Worm (Caenorhabditis elegans) whole organism, L1 larva: Measurements from ENCODE around the gene clec-173.
A peak's percentile ranks its signal among the peaks of the same experiment; 100 is the strongest.

ENCODE experiments used
- C04F5.9 ChIP-seq: sonication (generic microtip); optimal IDR thresholded peaks from 2 replicates; lab custom pipeline; 2016; ENCODE audit warnings: missing genetic modification characterization, missing compliant biosample characterization
- C16A3.4 ChIP-seq: fragments of 150-350 bp; optimal IDR thresholded peaks from 2 replicates; lab custom pipeline; 2014; ENCODE audit warnings: missing biosample characterization, missing genetic modification characterization
- C34B4.2 ChIP-seq: sonication (generic microtip); optimal IDR thresholded peaks from 2 replicates; lab custom pipeline; 2017; ENCODE audit warnings: mild to moderate bottlenecking, missing genetic modification characterization, missing compliant biosample characterization
- aha-1 ChIP-seq: fragments of 150-350 bp; optimal IDR thresholded peaks from 2 replicates; lab custom pipeline; 2014; ENCODE audit warnings: missing biosample characterization, missing genetic modification characterization
- alr-1 ChIP-seq: fragments of 200-800 bp; sonication (Bioruptor generic); optimal IDR thresholded peaks from 2 replicates; lab custom pipeline; 2018; ENCODE audit warnings: borderline replicate concordance, mild to moderate bottlenecking, missing genetic modification characterization, missing compliant biosample characterization
- ama-1 ChIP-seq: fragments of 150-350 bp; optimal IDR thresholded peaks from 2 replicates; lab custom pipeline; 2014
- blmp-1 ChIP-seq: fragments of 150-350 bp; optimal IDR thresholded peaks from 2 replicates; lab custom pipeline; 2014; ENCODE audit warnings: missing biosample characterization, missing genetic modification characterization
- ceh-82 ChIP-seq, 3 experiments: fragments of 150-350 bp in 1 of 3; sonication (generic microtip) in 2 of 3; optimal IDR thresholded peaks; 2 replicates each; lab custom pipeline; 2014 to 2017; ENCODE audit warnings: missing biosample characterization in 3 of 3, missing genetic modification characterization in 3 of 3
- dpl-1 ChIP-seq, 3 experiments: fragments of 150-350 bp in 2 of 3; sonication (generic microtip) in 1 of 3; optimal IDR thresholded peaks; 2 replicates each; lab custom pipeline; 2014 to 2017; ENCODE audit warnings: missing biosample characterization in 3 of 3, missing genetic modification characterization in 3 of 3, missing genetic modification reagents in 3 of 3
- dsc-1 ChIP-seq: sonication (generic microtip); optimal IDR thresholded peaks from 2 replicates; lab custom pipeline; 2016; ENCODE audit warnings: mild to moderate bottlenecking, missing genetic modification characterization, missing compliant biosample characterization
- efl-1 ChIP-seq, 4 experiments: fragments of 150-350 bp; optimal IDR thresholded peaks in 3 of 4; peaks in 1 of 4; 1 replicate in 1 of 4; 2 replicates in 3 of 4; lab custom pipeline; 2014; ENCODE audit warnings: missing biosample characterization in 2 of 4, missing genetic modification characterization in 2 of 4, missing genetic modification reagents in 2 of 4
- efl-3 ChIP-seq: fragments of 200-800 bp; sonication (Bioruptor generic); optimal IDR thresholded peaks from 2 replicates; lab custom pipeline; 2018; ENCODE audit warnings: mild to moderate bottlenecking, missing genetic modification characterization, missing compliant biosample characterization
- egl-27 ChIP-seq, 2 experiments: fragments of 150-350 bp in 1 of 2; sonication (generic microtip); optimal IDR thresholded peaks; 3 replicates each; lab custom pipeline; 2017 to 2018; ENCODE audit warnings: missing biosample characterization in 2 of 2, missing genetic modification characterization in 2 of 2, missing genetic modification reagents in 2 of 2
- fkh-4 ChIP-seq: sonication (generic microtip); optimal IDR thresholded peaks from 2 replicates; lab custom pipeline; 2016; ENCODE audit warnings: missing compliant biosample characterization, missing genetic modification characterization, borderline replicate concordance
- fkh-8 ChIP-seq: sonication (generic microtip); optimal IDR thresholded peaks from 2 replicates; lab custom pipeline; 2016; ENCODE audit warnings: mild to moderate bottlenecking, missing genetic modification characterization, missing compliant biosample characterization
- hlh-17 ChIP-seq: fragments of 200-800 bp; sonication (Bioruptor generic); optimal IDR thresholded peaks from 2 replicates; lab custom pipeline; 2018; ENCODE audit warnings: missing genetic modification characterization, mild to moderate bottlenecking, missing compliant biosample characterization, moderate library complexity, borderline replicate concordance
- hlh-4 ChIP-seq: sonication (generic microtip); optimal IDR thresholded peaks from 2 replicates; lab custom pipeline; 2016; ENCODE audit warnings: mild to moderate bottlenecking, missing genetic modification characterization, missing compliant biosample characterization
- hpl-2 ChIP-seq: fragments of 150-350 bp; optimal IDR thresholded peaks from 2 replicates; lab custom pipeline; 2014; ENCODE audit warnings: missing biosample characterization, missing genetic modification reagents, missing genetic modification characterization
- irx-1 ChIP-seq: sonication (generic microtip); optimal IDR thresholded peaks from 2 replicates; lab custom pipeline; 2016; ENCODE audit warnings: missing genetic modification characterization, missing compliant biosample characterization
- lin-39 ChIP-seq: fragments of 150-350 bp; optimal IDR thresholded peaks from 2 replicates; lab custom pipeline; 2014; ENCODE audit warnings: missing biosample characterization, missing genetic modification reagents, missing genetic modification characterization
- lsy-2 ChIP-seq, 2 experiments: fragments of 150-350 bp; optimal IDR thresholded peaks; 2 replicates each; lab custom pipeline; 2014; ENCODE audit warnings: missing biosample characterization in 2 of 2, missing genetic modification characterization in 2 of 2
- mef-2 ChIP-seq: fragments of 150-350 bp; optimal IDR thresholded peaks from 2 replicates; lab custom pipeline; 2014; ENCODE audit warnings: missing biosample characterization, missing genetic modification characterization
- nhr-12 ChIP-seq: sonication (generic microtip); optimal IDR thresholded peaks from 2 replicates; lab custom pipeline; 2017; ENCODE audit warnings: missing biosample characterization, missing genetic modification characterization
- nhr-20 ChIP-seq: sonication (generic microtip); optimal IDR thresholded peaks from 2 replicates; lab custom pipeline; 2016; ENCODE audit warnings: mild to moderate bottlenecking, missing genetic modification characterization, missing compliant biosample characterization
- nhr-71 ChIP-seq: sonication (generic microtip); optimal IDR thresholded peaks from 2 replicates; lab custom pipeline; 2016; ENCODE audit warnings: mild to moderate bottlenecking, missing genetic modification characterization, moderate library complexity, missing compliant biosample characterization
- nhr-84 ChIP-seq: sonication (generic microtip); optimal IDR thresholded peaks from 2 replicates; lab custom pipeline; 2017; ENCODE audit warnings: missing biosample characterization, missing genetic modification characterization
- nhr-85 ChIP-seq: sonication (generic microtip); peaks from one replicate; lab custom pipeline; 2016; ENCODE audit warnings: missing genetic modification characterization, inconsistent platforms, missing compliant biosample characterization
- rnt-1 ChIP-seq: sonication (generic microtip); optimal IDR thresholded peaks from 2 replicates; lab custom pipeline; 2016; ENCODE audit warnings: mild to moderate bottlenecking, missing genetic modification characterization, moderate library complexity, missing compliant biosample characterization
- snu-23 ChIP-seq: sonication (generic microtip); optimal IDR thresholded peaks from 2 replicates; lab custom pipeline; 2016; ENCODE audit warnings: missing genetic modification characterization, missing compliant biosample characterization
- sup-37 ChIP-seq: fragments of 200-800 bp; sonication (Bioruptor generic); optimal IDR thresholded peaks from 2 replicates; lab custom pipeline; 2018; ENCODE audit warnings: mild to moderate bottlenecking, missing genetic modification characterization, missing compliant biosample characterization
- swsn-7 ChIP-seq: sonication (generic microtip); optimal IDR thresholded peaks from 2 replicates; lab custom pipeline; 2016; ENCODE audit warnings: missing genetic modification characterization, missing compliant biosample characterization
- tlp-1 ChIP-seq: fragments of 150-350 bp; optimal IDR thresholded peaks from 2 replicates; lab custom pipeline; 2014; ENCODE audit warnings: missing biosample characterization, missing genetic modification characterization
- unc-130 ChIP-seq: fragments of 150-350 bp; optimal IDR thresholded peaks from 2 replicates; lab custom pipeline; 2017; ENCODE audit warnings: missing biosample characterization, missing genetic modification characterization, inconsistent platforms
- unc-62 ChIP-seq: fragments of 150-350 bp; optimal IDR thresholded peaks from 2 replicates; lab custom pipeline; 2014; ENCODE audit warnings: missing biosample characterization, missing genetic modification reagents, missing genetic modification characterization
- unc-98 ChIP-seq: fragments of 200-800 bp; sonication (Bioruptor generic); IDR thresholded peaks from 2 replicates; pipeline ENCODE4 v1.3.6; 2022; ENCODE audit warnings: missing genetic modification characterization, missing compliant biosample characterization
- zag-1 ChIP-seq: fragments of 150-350 bp; optimal IDR thresholded peaks from 2 replicates; lab custom pipeline; 2014; ENCODE audit warnings: missing biosample characterization, missing genetic modification characterization

clec-173 gene

DNA sequence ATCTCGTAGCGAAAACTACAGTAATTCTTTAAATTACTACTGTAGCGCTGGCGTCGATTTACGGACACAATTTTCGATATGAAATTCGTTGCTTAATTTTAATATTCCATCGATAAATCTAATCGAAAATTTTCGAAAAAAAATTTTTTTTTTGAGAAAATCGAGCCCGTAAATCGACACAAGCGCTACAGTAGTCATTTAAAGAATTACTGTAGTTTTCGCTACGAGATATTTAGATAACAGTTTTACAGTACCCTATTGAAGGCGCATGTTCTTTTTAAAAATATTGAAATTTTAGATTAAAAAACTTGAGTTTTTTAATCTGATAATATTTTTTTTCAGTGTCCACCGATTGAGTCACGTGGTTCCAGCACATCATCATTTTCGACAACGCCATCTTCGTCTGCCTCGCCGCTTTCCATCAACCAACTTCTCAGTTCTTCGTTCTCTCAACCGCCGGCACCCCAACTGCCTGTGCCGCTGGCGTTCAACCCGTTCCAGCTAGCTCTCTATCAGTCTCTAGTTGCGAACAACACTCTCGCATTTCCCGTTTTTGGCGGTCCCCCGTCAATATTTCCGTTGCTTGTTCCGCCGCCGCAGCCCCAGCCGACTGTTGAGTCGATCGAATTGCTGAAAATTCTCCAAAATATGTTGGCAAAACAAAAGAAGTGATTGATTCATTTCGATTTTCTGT is 26.5 kb upstream of the clec-173 start:
- TF ChIP-seq zag-1 (tag; lab: Kevin White, UChicago) (no peak), dpl-1 (GFP tag; optimal IDR thresholded peaks at IDR 0.05; lab: Kevin White, UChicago) (no peak), rnt-1 (tag; lab: Kevin White, UChicago) (no peak), irx-1 (tag; lab: Kevin White, UChicago) (no peak), hpl-2 (no peak), unc-98 (no peak), nhr-12 (tag; lab: Kevin White, UChicago) (no peak), C04F5.9 (tag; lab: Kevin White, UChicago) (no peak), hlh-17 (GFP tag; lab: Kevin White, UChicago) (no peak), swsn-7 (tag; lab: Kevin White, UChicago) (no peak), fkh-8 (tag; lab: Kevin White, UChicago) (no peak), hlh-4 (tag; lab: Kevin White, UChicago) (no peak), alr-1 (tag; lab: Kevin White, UChicago) (peak; percentile 62), nhr-84 (tag; lab: Kevin White, UChicago) (no peak), efl-1 (optimal IDR thresholded peaks at IDR 0.05; lab: Kevin White, UChicago) (no peak), efl-1 (GFP tag; optimal IDR thresholded peaks at IDR 0.05 in 1 of 2; lab: Kevin White, UChicago) (peak in 1 of 2 experiments; percentile 79), lin-39 (tag; lab: Kevin White, UChicago) (no peak), ama-1 (lab: Kevin White, UChicago) (no peak)

DNA sequence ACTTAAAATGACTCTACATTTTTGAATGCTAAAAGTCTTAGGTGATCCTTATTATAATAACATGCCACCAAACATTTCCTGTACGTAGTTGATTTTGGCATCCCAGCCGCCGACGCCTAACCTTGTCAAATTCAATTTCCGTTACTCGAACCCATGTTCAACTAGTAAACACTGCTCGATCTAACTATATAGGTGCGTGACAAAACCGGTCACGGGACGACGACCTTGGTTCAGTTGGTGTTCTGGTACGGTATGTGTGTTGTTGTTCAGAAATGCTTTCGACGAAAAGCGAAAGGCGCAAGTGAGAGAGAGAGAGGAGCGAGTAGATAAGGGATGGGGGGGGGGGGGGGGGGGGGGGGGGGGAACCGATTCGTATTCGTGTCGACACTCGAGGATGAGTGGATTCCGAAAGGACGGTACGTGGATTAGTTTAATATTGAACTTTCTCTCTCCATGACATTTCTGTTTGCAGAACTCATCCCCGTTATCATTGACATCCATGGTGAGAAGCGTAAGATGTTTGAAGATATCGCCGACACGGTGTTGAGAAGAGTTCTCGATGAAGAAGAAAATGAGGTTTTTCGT is 24.6 kb upstream of the clec-173 start, which contains the start of gene W08E12.8:
W08E12.8 (plus strand) TSS at position 395 of the 585 bp plus-strand sequence.
- TF ChIP-seq mef-2 (tag; lab: Kevin White, UChicago) (no peak), nhr-85 (tag; lab: Kevin White, UChicago) (peak; percentile 70), snu-23 (GFP tag; lab: Kevin White, UChicago) (peak; percentile 5), blmp-1 (tag; lab: Kevin White, UChicago) (peak; percentile 26), tlp-1 (no peak), sup-37 (GFP tag; lab: Kevin White, UChicago) (no peak), fkh-4 (tag; lab: Kevin White, UChicago) (no peak), aha-1 (tag; lab: Kevin White, UChicago) (no peak)

DNA sequence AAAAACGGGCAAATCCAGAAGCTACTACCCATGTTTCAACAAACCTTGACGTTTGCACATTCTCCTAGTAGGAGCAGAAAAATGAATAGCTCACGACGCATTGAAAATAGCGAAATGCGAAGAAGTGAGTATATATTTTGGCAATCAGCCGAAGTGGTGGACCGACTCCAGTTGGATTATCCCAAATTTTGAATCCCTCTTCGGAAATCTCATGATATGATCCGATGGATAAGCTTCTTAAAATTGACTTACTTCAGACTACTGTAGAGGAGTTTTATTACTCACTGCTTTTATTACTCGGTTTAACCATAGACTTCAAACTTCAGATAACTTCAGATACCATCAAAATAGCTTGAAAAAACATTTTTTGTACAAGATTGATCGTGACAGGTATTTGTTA is 21.8 kb upstream of the clec-173 start, which contains the start of gene gcy-23:
gcy-23 (minus strand) TSS at position 101 of the 400 bp plus-strand sequence.
- no peak for TF ChIP-seq C16A3.4
- TF ChIP-seq snu-23 (GFP tag; lab: Kevin White, UChicago), result no peak
- no peak for TF ChIP-seq blmp-1 (tag; lab: Kevin White, UChicago)
- TF ChIP-seq unc-130 (tag; lab: Kevin White, UChicago), result no peak
- TF ChIP-seq tlp-1, result no peak
- TF ChIP-seq dsc-1 (tag; lab: Kevin White, UChicago), result no peak
- no peak for TF ChIP-seq efl-3
- no peak for TF ChIP-seq hlh-4 (tag; lab: Kevin White, UChicago)
- no peak for TF ChIP-seq nhr-71 (tag; lab: Kevin White, UChicago)
- TF ChIP-seq C34B4.2 (tag; lab: Kevin White, UChicago), result no peak
- no peak for TF ChIP-seq ceh-82 (tag; optimal IDR thresholded peaks at IDR 0.05; lab: Kevin White, UChicago)
- no peak for TF ChIP-seq C04F5.9 (tag; lab: Kevin White, UChicago)
- no peak for TF ChIP-seq egl-27 (tag; optimal IDR thresholded peaks at IDR 0.05; lab: Kevin White, UChicago)
- TF ChIP-seq nhr-20 (tag; lab: Kevin White, UChicago), result no peak
- TF ChIP-seq, all 84 proteins: peak for 0

DNA sequence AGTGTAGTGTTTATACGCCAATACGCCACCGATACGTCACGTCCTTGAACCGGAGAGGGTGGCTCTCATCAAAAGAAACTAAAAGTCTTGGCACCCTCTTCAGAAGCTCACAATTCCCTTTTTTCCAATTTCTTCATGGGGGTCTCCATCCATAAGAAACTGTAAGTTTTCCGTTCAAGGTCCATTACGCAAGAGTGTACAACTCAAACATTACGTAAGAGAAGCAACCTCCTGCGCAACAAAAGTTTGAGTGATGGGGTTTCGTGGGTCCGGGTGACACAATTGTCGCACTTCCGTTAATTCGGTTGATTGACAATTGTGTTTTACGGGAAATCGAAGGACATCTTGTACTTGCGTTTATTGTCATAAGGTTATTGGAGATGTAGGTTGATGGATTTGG is 11.3 kb upstream of the clec-173 start:
- TF ChIP-seq unc-62 (GFP tag; lab: Kevin White, UChicago) (no peak), lsy-2 (tag; optimal IDR thresholded peaks at IDR 0.05; lab: Kevin White, UChicago) (no peak)
